Worm (Caenorhabditis elegans) whole organism, L4 larva: ENCODE measurements around the gene pkc-3.

Source experiments
- T26A8.4 ChIP-seq: fragments of 200-800 bp; sonication (Bioruptor generic); IDR thresholded peaks from 2 replicates; pipeline ENCODE4 v1.3.6; 2022; ENCODE audit warnings: missing genetic modification characterization, missing compliant biosample characterization
- ceh-62 ChIP-seq: sonication (generic microtip); optimal IDR thresholded peaks from 2 replicates; lab custom pipeline; 2017; ENCODE audit warnings: missing biosample characterization, missing genetic modification characterization
- hif-1 ChIP-seq, 2 experiments: sonication (generic microtip); optimal IDR thresholded peaks; 2 replicates each; lab custom pipeline; 2016 to 2017; ENCODE audit warnings: missing compliant biosample characterization in 2 of 2, missing genetic modification characterization in 2 of 2, missing genetic modification reagents in 2 of 2, missing genotype in 2 of 2, mild to moderate bottlenecking in 1 of 2
- lin-15B ChIP-seq: fragments of 150-350 bp; sonication (generic microtip); optimal IDR thresholded peaks from 3 replicates; lab custom pipeline; 2014; ENCODE audit warnings: missing biosample characterization, missing genetic modification characterization
- spr-3 ChIP-seq: fragments of 200-800 bp; sonication (Bioruptor generic); optimal IDR thresholded peaks from 2 replicates; lab custom pipeline; 2018; ENCODE audit warnings: mild to moderate bottlenecking, missing genetic modification characterization, missing compliant biosample characterization

The pkc-3 gene

ce11 chrII:5433069-5433468 is 53.2 kb downstream of the pkc-3 start, which contains the start of gene srx-114 (continued):
- TF ChIP-seq hif-1 (tag; optimal IDR thresholded peaks at IDR 0.05; lab: Kevin White, UChicago) (no peak), ceh-62 (no peak), lin-15B (tag; lab: Kevin White, UChicago) (no peak), spr-3 (GFP tag; lab: Kevin White, UChicago) (no peak), T26A8.4 (GFP tag; lab: Robert Waterston, UW) (no peak)
